Worm (Caenorhabditis elegans) whole organism, L1 larva: Measurements from ENCODE around the gene plk-1.
A peak's percentile ranks its signal among the peaks of the same experiment; 100 is the strongest.

Source experiments
- C04F5.9 ChIP-seq: sonication (generic microtip); optimal IDR thresholded peaks from 2 replicates; lab custom pipeline; 2016; ENCODE audit warnings: missing genetic modification characterization, missing compliant biosample characterization
- C16A3.4 ChIP-seq: fragments of 150-350 bp; optimal IDR thresholded peaks from 2 replicates; lab custom pipeline; 2014; ENCODE audit warnings: missing biosample characterization, missing genetic modification characterization
- C34B4.2 ChIP-seq: sonication (generic microtip); optimal IDR thresholded peaks from 2 replicates; lab custom pipeline; 2017; ENCODE audit warnings: mild to moderate bottlenecking, missing genetic modification characterization, missing compliant biosample characterization
- F16B12.6 ChIP-seq: fragments of 150-350 bp; optimal IDR thresholded peaks from 2 replicates; lab custom pipeline; 2014; ENCODE audit warnings: missing biosample characterization, missing genetic modification characterization
- Y116A8C.19 ChIP-seq: sonication (generic microtip); optimal IDR thresholded peaks from 2 replicates; lab custom pipeline; 2016; ENCODE audit warnings: missing compliant biosample characterization, missing genetic modification characterization, borderline replicate concordance
- alr-1 ChIP-seq: fragments of 200-800 bp; sonication (Bioruptor generic); optimal IDR thresholded peaks from 2 replicates; lab custom pipeline; 2018; ENCODE audit warnings: borderline replicate concordance, mild to moderate bottlenecking, missing genetic modification characterization, missing compliant biosample characterization
- aly-2 ChIP-seq: fragments of 150-350 bp; optimal IDR thresholded peaks from 2 replicates; lab custom pipeline; 2014; ENCODE audit warnings: missing biosample characterization, missing genetic modification characterization
- ama-1 ChIP-seq: fragments of 150-350 bp; optimal IDR thresholded peaks from 2 replicates; lab custom pipeline; 2014
- blmp-1 ChIP-seq: fragments of 150-350 bp; optimal IDR thresholded peaks from 2 replicates; lab custom pipeline; 2014; ENCODE audit warnings: missing biosample characterization, missing genetic modification characterization
- ceh-8 ChIP-seq: fragments of 200-800 bp; sonication (Bioruptor generic); optimal IDR thresholded peaks from 2 replicates; lab custom pipeline; 2018; ENCODE audit warnings: mild to moderate bottlenecking, missing genetic modification characterization, moderate library complexity, missing compliant biosample characterization
- ceh-82 ChIP-seq, 3 experiments: fragments of 150-350 bp in 1 of 3; sonication (generic microtip) in 2 of 3; optimal IDR thresholded peaks; 2 replicates each; lab custom pipeline; 2014 to 2017; ENCODE audit warnings: missing biosample characterization in 3 of 3, missing genetic modification characterization in 3 of 3
- ceh-88 ChIP-seq: fragments of 200-800 bp; sonication (Bioruptor generic); IDR thresholded peaks from 2 replicates; pipeline ENCODE4 v1.3.6; 2022; ENCODE audit warnings: missing genetic modification characterization, missing compliant biosample characterization
- ceh-90 ChIP-seq: sonication (generic microtip); optimal IDR thresholded peaks from 2 replicates; lab custom pipeline; 2016; ENCODE audit warnings: missing genetic modification characterization, missing compliant biosample characterization
- dsc-1 ChIP-seq: sonication (generic microtip); optimal IDR thresholded peaks from 2 replicates; lab custom pipeline; 2016; ENCODE audit warnings: mild to moderate bottlenecking, missing genetic modification characterization, missing compliant biosample characterization
- efl-1 ChIP-seq, 4 experiments: fragments of 150-350 bp; optimal IDR thresholded peaks in 3 of 4; peaks in 1 of 4; 1 replicate in 1 of 4; 2 replicates in 3 of 4; lab custom pipeline; 2014; ENCODE audit warnings: missing biosample characterization in 2 of 4, missing genetic modification characterization in 2 of 4, missing genetic modification reagents in 2 of 4
- egl-13 ChIP-seq: sonication (generic microtip); optimal IDR thresholded peaks from 2 replicates; lab custom pipeline; 2016; ENCODE audit warnings: missing genotype, missing genetic modification reagents, missing genetic modification characterization, missing compliant biosample characterization
- egl-27 ChIP-seq, 2 experiments: fragments of 150-350 bp in 1 of 2; sonication (generic microtip); optimal IDR thresholded peaks; 3 replicates each; lab custom pipeline; 2017 to 2018; ENCODE audit warnings: missing biosample characterization in 2 of 2, missing genetic modification characterization in 2 of 2, missing genetic modification reagents in 2 of 2
- elt-3 ChIP-seq, 6 experiments: fragments of 150-350 bp in 1 of 6; sonication (generic microtip); optimal IDR thresholded peaks; 2 replicates each; lab custom pipeline; 2017 to 2018; ENCODE audit warnings: missing biosample characterization in 6 of 6, missing genetic modification characterization in 6 of 6, inconsistent platforms in 1 of 6
- ets-5 ChIP-seq: fragments of 200-800 bp; sonication (Bioruptor generic); IDR thresholded peaks from 2 replicates; pipeline ENCODE4 v1.3.6; 2022; ENCODE audit warnings: missing genetic modification characterization, missing compliant biosample characterization
- fkh-8 ChIP-seq: sonication (generic microtip); optimal IDR thresholded peaks from 2 replicates; lab custom pipeline; 2016; ENCODE audit warnings: mild to moderate bottlenecking, missing genetic modification characterization, missing compliant biosample characterization
- grh-1 ChIP-seq: fragments of 200-800 bp; sonication (Bioruptor generic); IDR thresholded peaks from 2 replicates; pipeline ENCODE4 v1.3.6; 2022; ENCODE audit warnings: missing genetic modification reagents, missing genetic modification characterization, missing compliant biosample characterization
- hlh-4 ChIP-seq: sonication (generic microtip); optimal IDR thresholded peaks from 2 replicates; lab custom pipeline; 2016; ENCODE audit warnings: mild to moderate bottlenecking, missing genetic modification characterization, missing compliant biosample characterization
- hpl-2 ChIP-seq: fragments of 150-350 bp; optimal IDR thresholded peaks from 2 replicates; lab custom pipeline; 2014; ENCODE audit warnings: missing biosample characterization, missing genetic modification reagents, missing genetic modification characterization
- irx-1 ChIP-seq: sonication (generic microtip); optimal IDR thresholded peaks from 2 replicates; lab custom pipeline; 2016; ENCODE audit warnings: missing genetic modification characterization, missing compliant biosample characterization
- isw-1 ChIP-seq: fragments of 200-800 bp; sonication (Bioruptor generic); IDR thresholded peaks from 2 replicates; pipeline ENCODE4 v1.3.6; 2022; ENCODE audit warnings: missing genetic modification characterization, missing compliant biosample characterization
- jun-1 ChIP-seq: fragments of 150-350 bp; optimal IDR thresholded peaks from 2 replicates; lab custom pipeline; 2014; ENCODE audit warnings: missing biosample characterization, missing genetic modification reagents, missing genetic modification characterization
- lin-13 ChIP-seq: fragments of 150-350 bp; optimal IDR thresholded peaks from 2 replicates; lab custom pipeline; 2014; ENCODE audit warnings: missing biosample characterization, missing genetic modification reagents, missing genetic modification characterization
- lin-15B ChIP-seq: fragments of 150-350 bp; sonication (generic microtip); optimal IDR thresholded peaks from 3 replicates; lab custom pipeline; 2014; ENCODE audit warnings: missing biosample characterization, missing genetic modification characterization
- lin-39 ChIP-seq: fragments of 150-350 bp; optimal IDR thresholded peaks from 2 replicates; lab custom pipeline; 2014; ENCODE audit warnings: missing biosample characterization, missing genetic modification reagents, missing genetic modification characterization
- lir-3 ChIP-seq: sonication (generic microtip); optimal IDR thresholded peaks from 2 replicates; lab custom pipeline; 2016; ENCODE audit warnings: mild to moderate bottlenecking, missing genetic modification characterization, moderate library complexity, missing compliant biosample characterization; ENCODE audit not compliant: poor library complexity
- lsy-2 ChIP-seq, 2 experiments: fragments of 150-350 bp; optimal IDR thresholded peaks; 2 replicates each; lab custom pipeline; 2014; ENCODE audit warnings: missing biosample characterization in 2 of 2, missing genetic modification characterization in 2 of 2
- mdl-1 ChIP-seq, 2 experiments: fragments of 150-350 bp; optimal IDR thresholded peaks; 2 replicates each; lab custom pipeline; 2014 to 2017; ENCODE audit warnings: missing biosample characterization in 2 of 2, missing genetic modification characterization in 2 of 2, inconsistent platforms in 1 of 2
- nhr-11 ChIP-seq: fragments of 150-350 bp; optimal IDR thresholded peaks from 2 replicates; lab custom pipeline; 2014; ENCODE audit warnings: missing biosample characterization, missing genetic modification characterization
- nhr-19 ChIP-seq: fragments of 200-800 bp; sonication (Bioruptor generic); conservative IDR thresholded peaks from 2 replicates; pipeline ENCODE4 v1.3.6; 2022; ENCODE audit warnings: missing genetic modification characterization, missing compliant biosample characterization
- nhr-47 ChIP-seq: sonication (generic microtip); optimal IDR thresholded peaks from 2 replicates; lab custom pipeline; 2016; ENCODE audit warnings: mild to moderate bottlenecking, missing genetic modification characterization, moderate library complexity, missing compliant biosample characterization
- nhr-71 ChIP-seq: sonication (generic microtip); optimal IDR thresholded peaks from 2 replicates; lab custom pipeline; 2016; ENCODE audit warnings: mild to moderate bottlenecking, missing genetic modification characterization, moderate library complexity, missing compliant biosample characterization
- nhr-84 ChIP-seq: sonication (generic microtip); optimal IDR thresholded peaks from 2 replicates; lab custom pipeline; 2017; ENCODE audit warnings: missing biosample characterization, missing genetic modification characterization
- nhr-90 ChIP-seq: sonication (generic microtip); optimal IDR thresholded peaks from 2 replicates; lab custom pipeline; 2016; ENCODE audit warnings: mild to moderate bottlenecking, missing genetic modification characterization, missing compliant biosample characterization; ENCODE audit not compliant: poor library complexity
- pax-3 ChIP-seq: fragments of 200-800 bp; sonication (Bioruptor generic); optimal IDR thresholded peaks from 2 replicates; lab custom pipeline; 2018; ENCODE audit warnings: mild to moderate bottlenecking, missing genetic modification characterization, moderate library complexity, missing compliant biosample characterization
- pqm-1 ChIP-seq: sonication (generic microtip); optimal IDR thresholded peaks from 3 replicates; lab custom pipeline; 2017; ENCODE audit warnings: missing biosample characterization, missing genetic modification characterization
- skn-1 ChIP-seq: fragments of 150-350 bp; optimal IDR thresholded peaks from 2 replicates; lab custom pipeline; 2014; ENCODE audit warnings: missing biosample characterization, missing genetic modification characterization
- snu-23 ChIP-seq: sonication (generic microtip); optimal IDR thresholded peaks from 2 replicates; lab custom pipeline; 2016; ENCODE audit warnings: missing genetic modification characterization, missing compliant biosample characterization
- sup-37 ChIP-seq: fragments of 200-800 bp; sonication (Bioruptor generic); optimal IDR thresholded peaks from 2 replicates; lab custom pipeline; 2018; ENCODE audit warnings: mild to moderate bottlenecking, missing genetic modification characterization, missing compliant biosample characterization
- swsn-7 ChIP-seq: sonication (generic microtip); optimal IDR thresholded peaks from 2 replicates; lab custom pipeline; 2016; ENCODE audit warnings: missing genetic modification characterization, missing compliant biosample characterization
- unc-98 ChIP-seq: fragments of 200-800 bp; sonication (Bioruptor generic); IDR thresholded peaks from 2 replicates; pipeline ENCODE4 v1.3.6; 2022; ENCODE audit warnings: missing genetic modification characterization, missing compliant biosample characterization
- vab-15 ChIP-seq: sonication (generic microtip); optimal IDR thresholded peaks from 2 replicates; lab custom pipeline; 2017; ENCODE audit warnings: missing genotype, mild to moderate bottlenecking, missing genetic modification characterization, missing compliant biosample characterization
- zag-1 ChIP-seq: fragments of 150-350 bp; optimal IDR thresholded peaks from 2 replicates; lab custom pipeline; 2014; ENCODE audit warnings: missing biosample characterization, missing genetic modification characterization
- zip-4 ChIP-seq: fragments of 200-800 bp; sonication (Bioruptor generic); optimal IDR thresholded peaks from 2 replicates; lab custom pipeline; 2018; ENCODE audit warnings: mild to moderate bottlenecking, missing genetic modification characterization, moderate library complexity, missing compliant biosample characterization
- ztf-11 ChIP-seq, 2 experiments: sonication (generic microtip); optimal IDR thresholded peaks; 2 replicates each; lab custom pipeline; 2016 to 2017; ENCODE audit warnings: missing genetic modification characterization in 2 of 2, missing biosample characterization in 1 of 2, missing compliant biosample characterization in 1 of 2
- ztf-4 ChIP-seq: fragments of 150-350 bp; optimal IDR thresholded peaks from 2 replicates; lab custom pipeline; 2014; ENCODE audit warnings: missing biosample characterization, missing genetic modification characterization

plk-1 gene

ce11 chrIII:8124323-8124722 lies 23.2 kb downstream of the plk-1 start (continued):
- TF ChIP-seq dsc-1 (tag; lab: Kevin White, UChicago) (peak; percentile 53), isw-1 (no peak), nhr-19 (GFP tag; lab: Robert Waterston, UW) (peak; percentile 31; the same call in 1 of the 2 replicates)

- TF ChIP-seq ceh-82 (tag; optimal IDR thresholded peaks at IDR 0.05; lab: Kevin White, UChicago) (peak; percentile 12 to 63 (median 48)), snu-23 (GFP tag; lab: Kevin White, UChicago) (peak; percentile 77), isw-1 (peak; percentile 26; the same call in 1 of the 2 replicates), ztf-11 (tag; optimal IDR thresholded peaks at IDR 0.05; lab: Kevin White, UChicago) (no peak), Y116A8C.19 (tag; lab: Kevin White, UChicago) (no peak), unc-98 (GFP tag; lab: Robert Waterston, UW) (no peak), lin-15B (tag; lab: Kevin White, UChicago) (no peak), egl-13 (tag; lab: Kevin White, UChicago) (no peak), pax-3 (tag; lab: Kevin White, UChicago) (no peak), F16B12.6 (tag; lab: Kevin White, UChicago) (no peak), nhr-47 (tag; lab: Kevin White, UChicago) (peak; percentile 67), ceh-8 (no peak), grh-1 (GFP tag; lab: Robert Waterston, UW) (no peak), C04F5.9 (tag; lab: Kevin White, UChicago) (no peak), ama-1 (lab: Kevin White, UChicago) (peak; percentile 10), blmp-1 (tag; lab: Kevin White, UChicago) (peak; percentile 62), hlh-4 (tag; lab: Kevin White, UChicago) (no peak), nhr-71 (tag; lab: Kevin White, UChicago) (peak; percentile 80), dsc-1 (tag; lab: Kevin White, UChicago) (no peak), fkh-8 (tag; lab: Kevin White, UChicago) (peak; percentile 36), efl-1 (optimal IDR thresholded peaks at IDR 0.05; lab: Kevin White, UChicago) (peak; percentile 77 to 95), efl-1 (GFP tag; optimal IDR thresholded peaks at IDR 0.05 in 1 of 2; lab: Kevin White, UChicago) (peak; percentile 22 to 73), nhr-11 (tag; lab: Kevin White, UChicago) (peak; percentile 41), aly-2 (tag; lab: Kevin White, UChicago) (no peak), egl-27 (tag; optimal IDR thresholded peaks at IDR 0.05; lab: Kevin White, UChicago) (no peak), sup-37 (no peak), alr-1 (tag; lab: Kevin White, UChicago) (no peak), lin-13 (GFP tag; lab: Kevin White, UChicago) (peak; percentile 57), ztf-4 (tag; lab: Kevin White, UChicago) (no peak), lin-39 (tag; lab: Kevin White, UChicago) (no peak), swsn-7 (peak; percentile 77), C16A3.4 (tag; lab: Kevin White, UChicago) (no peak), zip-4 (GFP tag; lab: Kevin White, UChicago) (no peak), hpl-2 (GFP tag; lab: Kevin White, UChicago) (no peak), ceh-90 (tag; lab: Kevin White, UChicago) (no peak), irx-1 (tag; lab: Kevin White, UChicago) (peak; percentile 16), ets-5 (no peak), vab-15 (tag; lab: Kevin White, UChicago) (no peak), jun-1 (tag; lab: Kevin White, UChicago) (peak; percentile 65), elt-3 (tag; optimal IDR thresholded peaks at IDR 0.05; lab: Kevin White, UChicago) (peak in 1 of 6 experiments; percentile 30), mdl-1 (tag; optimal IDR thresholded peaks at IDR 0.05; lab: Kevin White, UChicago) (peak in 1 of 2 experiments; percentile 46), nhr-90 (peak; percentile 14), ceh-88 (GFP tag; lab: Robert Waterston, UW) (no peak), nhr-19 (GFP tag; lab: Robert Waterston, UW) (peak; percentile 45), pqm-1 (tag; lab: Kevin White, UChicago) (no peak), skn-1 (tag; lab: Kevin White, UChicago) (peak; percentile 52), lir-3 (peak; percentile 58), nhr-84 (no peak), C34B4.2 (no peak), lsy-2 (tag; optimal IDR thresholded peaks at IDR 0.05; lab: Kevin White, UChicago) (peak; percentile 73 to 84), zag-1 (tag; lab: Kevin White, UChicago) (no peak)
Measured at ce11 chrIII:8125234-8125633, 24.1 kb downstream of the plk-1 start.
